Worm (Caenorhabditis elegans): ENCODE measurements around the gene K10D11.5.

The K10D11.5 gene

DNA sequence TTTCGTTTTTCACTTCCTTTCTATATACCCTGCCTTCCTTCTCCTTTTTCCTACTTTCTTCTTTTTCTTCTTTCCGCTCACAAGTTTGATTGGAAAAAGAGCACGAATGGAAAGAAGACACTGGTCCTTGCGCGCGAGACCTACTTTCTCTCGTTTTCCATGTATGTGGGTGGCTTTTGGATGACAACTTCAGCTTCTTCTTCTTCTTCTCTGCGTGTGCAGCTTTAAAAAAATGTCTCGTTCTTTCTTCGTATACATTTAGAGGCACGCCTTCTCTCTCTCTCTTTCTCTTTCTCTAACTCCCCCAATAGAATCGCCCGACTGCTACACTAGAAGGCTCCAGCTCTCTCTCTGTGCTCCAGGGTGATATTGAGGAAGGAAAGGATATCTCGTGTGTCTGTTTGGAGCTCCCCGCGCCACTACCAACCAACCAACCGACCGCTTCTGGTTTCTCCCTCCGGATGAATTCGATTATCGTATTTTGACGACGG, 34.3 kb upstream of the K10D11.5 start (continued):
- TF ChIP-seq rbr-2 (tag; optimal IDR thresholded peaks at IDR 0.05) (peak; percentile 29), T26A8.4 (GFP tag; IDR thresholded peaks at IDR 0.05) (no peak), nhr-76 (tag; optimal IDR thresholded peaks at IDR 0.05) (no peak), dmd-8 (GFP tag; IDR thresholded peaks at IDR 0.05) (no peak), php-3 (GFP tag; IDR thresholded peaks at IDR 0.05) (no peak), nhr-237 (tag; optimal IDR thresholded peaks at IDR 0.05) (no peak), jun-1 (tag; optimal IDR thresholded peaks at IDR 0.05) (no peak), zip-2 (tag; optimal IDR thresholded peaks at IDR 0.05) (no peak), R02D3.7 (tag; optimal IDR thresholded peaks at IDR 0.05) (no peak), nhr-42 (GFP tag; IDR thresholded peaks at IDR 0.05) (no peak), nhr-10 (tag; optimal IDR thresholded peaks at IDR 0.05) (no peak), set-16 (GFP tag; IDR thresholded peaks at IDR 0.05) (peak; percentile 42; the same call in 1 of the 2 replicates), Y5F2A.4 (GFP tag; optimal IDR thresholded peaks at IDR 0.05) (no peak), F49E8.2 (tag; optimal IDR thresholded peaks at IDR 0.05; ENCODE audit: borderline replicate concordance) (no peak), dmd-6 (GFP tag; IDR thresholded peaks at IDR 0.05) (no peak), zip-11 (GFP tag; IDR thresholded peaks at IDR 0.05) (no peak), nhr-28 (tag; optimal IDR thresholded peaks at IDR 0.05) (no peak), ceh-32 (tag; optimal IDR thresholded peaks at IDR 0.05; ENCODE audit: poor library complexity) (no peak), F37D6.2 (tag; optimal IDR thresholded peaks at IDR 0.05) (peak; percentile 11), lin-15B (tag; optimal IDR thresholded peaks at IDR 0.05) (no peak), spr-3 (GFP tag; optimal IDR thresholded peaks at IDR 0.05) (no peak), ceh-82 (tag; optimal IDR thresholded peaks at IDR 0.05) (no peak), mes-2 (tag; optimal IDR thresholded peaks at IDR 0.05; ENCODE audit: poor library complexity, severe bottlenecking) (peak; percentile 32), spr-1 (tag; optimal IDR thresholded peaks at IDR 0.05) (no peak), aha-1 (tag) (peak; percentile 90), tag-97 (GFP tag; IDR thresholded peaks at IDR 0.05) (no peak), nhr-77 (tag; optimal IDR thresholded peaks at IDR 0.05) (no peak), nhr-111 (GFP tag; optimal IDR thresholded peaks at IDR 0.05) (no peak), snpc-4 (tag; optimal IDR thresholded peaks at IDR 0.05) (no peak), hlh-11 (tag; optimal IDR thresholded peaks at IDR 0.05) (no peak), ztf-11 (tag; optimal IDR thresholded peaks at IDR 0.05) (no peak), unc-62 (GFP tag; optimal IDR thresholded peaks at IDR 0.05 in 1 of 2) (peak in 1 of 2 experiments; percentile 57), unc-62 (tag; optimal IDR thresholded peaks at IDR 0.05) (no peak), Y105C5A.15 (GFP tag; IDR thresholded peaks at IDR 0.05) (no peak), mdl-1 (tag; optimal IDR thresholded peaks at IDR 0.05) (peak in 1 of 2 experiments; percentile 62), egl-43 (GFP tag; IDR thresholded peaks at IDR 0.05) (no peak), mep-1 (tag; optimal IDR thresholded peaks at IDR 0.05) (peak; percentile 61), lir-3 (tag; optimal IDR thresholded peaks at IDR 0.05) (no peak)

DNA sequence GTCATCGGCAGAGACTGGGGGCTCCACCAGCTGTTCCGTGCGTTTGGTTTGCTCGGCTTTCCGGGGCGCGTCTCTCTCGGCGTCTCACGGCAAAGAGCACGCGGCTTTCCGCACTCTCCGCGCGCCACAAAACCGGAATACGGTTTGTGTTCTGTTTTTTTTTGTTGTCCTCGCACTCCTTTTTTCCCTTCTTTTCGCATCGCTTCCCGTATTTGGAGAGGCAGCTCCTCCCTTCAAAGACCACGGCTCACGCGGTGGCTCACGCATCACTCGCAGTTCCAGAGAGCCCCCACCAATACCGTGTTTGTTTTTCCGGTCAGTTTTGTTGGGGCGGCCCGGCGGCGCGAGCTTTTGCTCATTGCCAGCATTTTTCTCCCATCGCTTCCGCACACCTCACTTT, 31.2 kb upstream of the K10D11.5 start:
- peak; percentile 83 for TF ChIP-seq set-16 (GFP tag; IDR thresholded peaks at IDR 0.05)
- TF ChIP-seq egl-43 (GFP tag; IDR thresholded peaks at IDR 0.05), result 0 out of 2 replicates have a peak, but pooled peaks have one; percentile 26
- TF ChIP-seq aha-1 (tag), result peak; percentile 63
- TF ChIP-seq dpl-1 (GFP tag; optimal IDR thresholded peaks at IDR 0.05), result no peak
- TF ChIP-seq ama-1 (optimal IDR thresholded peaks at IDR 0.05), result no peak
- TF ChIP-seq hmg-1.1 (GFP tag; IDR thresholded peaks at IDR 0.05), result 0 out of 2 replicates have a peak, but pooled peaks have one; percentile 12

DNA sequence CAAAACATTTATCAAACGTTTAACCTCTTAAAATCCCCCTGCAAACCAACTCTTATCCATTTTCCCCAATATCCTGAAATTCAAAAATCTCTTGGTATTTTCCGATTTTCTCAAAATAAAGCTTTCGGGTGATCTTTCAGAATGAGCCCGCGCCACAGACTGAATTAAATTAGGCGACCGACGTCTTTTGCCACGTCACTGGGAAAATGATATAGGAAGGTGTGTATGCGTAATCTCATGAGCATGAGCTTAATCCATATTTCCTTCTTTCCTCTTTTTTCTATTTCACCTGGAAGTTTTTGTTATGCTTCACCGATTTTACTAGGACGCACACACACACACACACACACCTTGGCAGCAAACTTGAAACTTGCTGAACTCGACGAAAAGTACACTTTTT, 29.4 kb upstream of the K10D11.5 start:
- TF ChIP-seq aha-1 (tag) (peak; percentile 70), Y75B8A.6 (GFP tag; IDR thresholded peaks at IDR 0.05) (no peak), nhr-41 (GFP tag; IDR thresholded peaks at IDR 0.05) (no peak), pqm-1 (tag; optimal IDR thresholded peaks at IDR 0.05) (no peak), Y5F2A.4 (GFP tag; optimal IDR thresholded peaks at IDR 0.05) (no peak)

Measured in whole organism, L4 larva.